Fruit fly (Drosophila melanogaster) whole organism, larva: ENCODE measurements around the gene CG32407.

ENCODE experiments used
- noc ChIP-seq: fragments of 200-800 bp; sonication (Bioruptor generic); optimal IDR thresholded peaks from 3 replicates; lab custom pipeline; 2019; ENCODE audit warnings: missing biosample characterization, mild to moderate bottlenecking, missing genetic modification characterization, moderate library complexity

Gene CG32407

dm6 chr3L:5964399-5964798, 42.5 kb downstream of the CG32407 start:
- TF ChIP-seq noc = no peak

DNA sequence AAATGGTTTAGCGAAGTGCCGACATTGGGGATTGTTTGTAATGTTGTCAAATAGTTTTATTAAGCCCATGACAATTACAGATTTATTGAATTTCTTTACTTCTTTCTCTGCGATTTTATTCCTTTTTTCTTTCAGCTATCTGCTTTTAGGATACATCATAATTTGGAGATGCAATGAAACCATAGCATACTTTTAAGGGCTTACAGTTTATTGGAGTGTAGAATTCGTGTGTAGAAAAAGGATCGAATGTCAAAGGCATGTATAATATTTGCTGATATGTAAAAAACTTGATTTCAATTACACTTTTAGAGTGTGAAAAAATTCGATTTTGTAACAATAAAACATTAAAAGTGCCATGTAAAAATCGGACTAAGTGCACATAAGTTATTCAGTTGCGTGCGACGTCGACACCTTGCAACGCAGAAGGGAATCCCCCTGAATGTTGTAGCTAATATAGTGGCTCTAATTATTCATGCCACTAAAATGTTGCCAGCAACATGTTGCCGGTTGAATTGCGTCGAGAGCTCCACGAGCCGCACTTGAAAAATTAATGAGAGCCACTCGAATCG, 45.1 kb downstream of the CG32407 start:
- TF ChIP-seq noc = no peak

DNA sequence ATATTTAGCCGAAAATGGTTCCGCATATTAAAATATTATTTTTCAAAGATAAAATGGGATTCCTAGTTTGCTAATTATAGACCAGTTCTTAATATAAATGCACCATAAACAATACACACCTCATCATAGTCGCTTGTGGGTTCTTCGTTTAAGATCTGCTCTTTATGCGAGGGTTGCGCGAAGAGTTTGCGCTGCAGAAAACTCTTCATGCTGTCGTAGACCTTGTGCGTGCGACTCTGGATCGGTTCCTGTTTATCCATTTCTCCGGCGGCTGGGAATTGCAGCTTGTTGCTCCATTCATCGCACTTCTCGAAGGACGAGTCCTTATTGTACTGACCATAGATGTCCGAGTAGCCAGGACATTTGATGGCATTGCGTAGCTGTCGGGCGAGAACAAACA, 46.8 kb downstream of the CG32407 start:
- no peak for TF ChIP-seq noc

DNA sequence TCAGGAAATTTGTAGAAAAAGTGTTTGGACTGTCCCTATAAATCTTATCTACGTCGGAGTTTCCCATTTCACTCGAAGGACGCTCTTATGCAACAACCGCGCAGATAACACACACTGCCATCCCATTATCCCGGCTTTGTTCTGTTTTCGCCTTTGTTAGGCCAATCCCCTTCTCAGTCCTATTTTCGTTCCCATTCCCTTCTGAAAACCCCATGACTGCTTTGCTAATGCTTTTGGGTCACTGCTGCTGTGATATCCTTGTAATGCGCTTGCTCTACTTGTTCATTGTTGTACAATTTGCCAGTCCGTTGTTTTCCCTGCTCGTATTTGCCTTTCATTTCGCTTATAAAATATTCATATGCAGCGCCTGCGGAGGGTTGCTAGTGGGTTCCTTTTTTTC, 47.3 kb downstream of the CG32407 start:
- no peak for TF ChIP-seq noc

DNA sequence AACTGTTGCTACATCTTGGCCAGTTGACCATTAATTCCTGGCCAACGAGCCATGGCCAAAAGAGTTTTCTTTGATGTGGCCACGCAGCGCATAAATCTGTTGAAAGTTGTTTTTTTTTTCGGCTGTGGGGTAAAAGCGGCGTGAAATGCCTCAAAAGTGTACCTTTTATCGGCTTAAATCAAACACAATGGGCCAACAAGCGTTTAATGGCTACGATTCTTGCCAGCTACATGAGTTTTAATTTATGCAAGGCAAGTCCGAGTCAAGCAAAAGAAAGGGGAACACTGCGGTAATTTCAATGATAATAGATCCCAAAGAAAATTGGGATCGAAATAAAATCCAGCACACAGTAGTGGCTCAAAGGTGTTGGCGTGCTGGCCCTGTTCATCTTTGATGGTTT, 48.3 kb downstream of the CG32407 start:
- TF ChIP-seq noc = no peak

DNA sequence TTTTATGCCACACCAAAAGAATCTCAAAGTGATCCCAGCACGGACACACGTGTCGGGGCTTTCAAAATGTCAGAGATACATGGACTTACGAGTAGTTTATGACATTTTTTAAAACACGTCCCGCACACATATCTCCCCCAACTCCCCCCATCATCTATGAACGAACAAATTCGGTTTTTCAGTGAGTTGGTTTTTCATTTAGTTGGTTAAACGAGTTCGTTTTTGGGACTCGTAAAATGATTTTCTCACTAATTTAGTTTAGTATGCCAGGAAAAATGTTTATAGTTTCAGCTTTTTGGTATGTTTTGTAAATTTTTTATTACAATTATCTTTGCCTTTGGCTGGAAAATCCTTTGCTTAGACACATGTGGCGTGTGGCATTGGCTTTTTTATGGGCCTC, 49.6 kb downstream of the CG32407 start:
- no peak for TF ChIP-seq noc
